Fruit fly (Drosophila melanogaster) whole organism, adult: ENCODE results near the gene Polr2F.

ENCODE experiments used
- CG11617 ChIP-seq: fragments of 200-800 bp; sonication (Bioruptor generic); optimal IDR thresholded peaks from 2 replicates; lab custom pipeline; 2017; ENCODE audit warnings: mild to moderate bottlenecking, missing biosample characterization, missing genetic modification reagents, missing genetic modification characterization
- CG12768 ChIP-seq: fragments of 200-800 bp; sonication (Bioruptor generic); optimal IDR thresholded peaks from 2 replicates; lab custom pipeline; 2017; ENCODE audit warnings: missing biosample characterization, missing genetic modification characterization, mild to moderate bottlenecking, moderate library complexity, missing genetic modification reagents
- CG14711 ChIP-seq: fragments of 200-800 bp; sonication (Bioruptor generic); optimal IDR thresholded peaks from 2 replicates; lab custom pipeline; 2018; ENCODE audit warnings: missing biosample characterization, mild to moderate bottlenecking, missing genetic modification characterization, moderate library complexity
- CG1620 ChIP-seq: fragments of 200-800 bp; sonication (Bioruptor generic); optimal IDR thresholded peaks from 2 replicates; lab custom pipeline; 2016; ENCODE audit warnings: missing biosample characterization, missing genetic modification characterization
- CG33017 ChIP-seq: fragments of 200-800 bp; sonication (Bioruptor generic); optimal IDR thresholded peaks from 2 replicates; lab custom pipeline; 2018; ENCODE audit warnings: missing biosample characterization, mild to moderate bottlenecking, missing genetic modification characterization, moderate library complexity
- CG5204 ChIP-seq: fragments of 200-800 bp; sonication (Bioruptor generic); optimal IDR thresholded peaks from 2 replicates; lab custom pipeline; 2016; ENCODE audit warnings: missing biosample characterization, missing genetic modification characterization
- CG7045 ChIP-seq: fragments of 200-800 bp; sonication (Bioruptor generic); optimal IDR thresholded peaks from 2 replicates; lab custom pipeline; 2017; ENCODE audit warnings: missing biosample characterization, mild to moderate bottlenecking, missing genetic modification characterization
- CG7101 ChIP-seq: fragments of 200-800 bp; sonication (Bioruptor generic); optimal IDR thresholded peaks from 2 replicates; lab custom pipeline; 2018; ENCODE audit warnings: missing biosample characterization, mild to moderate bottlenecking, missing genetic modification characterization, moderate library complexity
- Clk ChIP-seq: fragments of 200-800 bp; sonication (Bioruptor generic); optimal IDR thresholded peaks from 2 replicates; lab custom pipeline; 2017; ENCODE audit warnings: missing biosample characterization, missing genetic modification characterization
- Crg-1 ChIP-seq: fragments of 200-800 bp; sonication (Bioruptor generic); optimal IDR thresholded peaks from 2 replicates; lab custom pipeline; 2016; ENCODE audit warnings: missing biosample characterization, missing genetic modification characterization
- Hr96 ChIP-seq: fragments of 200-800 bp; sonication (Bioruptor generic); optimal IDR thresholded peaks from 2 replicates; lab custom pipeline; 2016; ENCODE audit warnings: missing biosample characterization, missing genetic modification characterization
- Mnt ChIP-seq: fragments of 200-800 bp; sonication (Bioruptor generic); optimal IDR thresholded peaks from 2 replicates; lab custom pipeline; 2016; ENCODE audit warnings: missing biosample characterization, mild to moderate bottlenecking, missing genetic modification characterization
- bab1 ChIP-seq: fragments of 200-800 bp; sonication (Bioruptor generic); optimal IDR thresholded peaks from 3 replicates; lab custom pipeline; 2019; ENCODE audit warnings: missing biosample characterization, mild to moderate bottlenecking, missing genetic modification characterization, moderate library complexity
- cic ChIP-seq: fragments of 200-800 bp; sonication (Bioruptor generic); optimal IDR thresholded peaks from 2 replicates; lab custom pipeline; 2017; ENCODE audit warnings: missing biosample characterization, mild to moderate bottlenecking, missing genetic modification characterization, moderate library complexity
- cnc ChIP-seq, 2 experiments: fragments of >200 bp; optimal IDR thresholded peaks; 2 replicates each; lab custom pipeline; 2017
- kay ChIP-seq: fragments of 200-800 bp; sonication (Bioruptor generic); peaks from one replicate; lab custom pipeline; 2016; ENCODE audit warnings: missing biosample characterization, missing genetic modification characterization, borderline replicate concordance
- ovo ChIP-seq: fragments of 200-800 bp; sonication (Bioruptor generic); optimal IDR thresholded peaks from 2 replicates; lab custom pipeline; 2016; ENCODE audit warnings: missing biosample characterization, missing genetic modification characterization
- pad ChIP-seq: fragments of 200-800 bp; sonication (Bioruptor generic); optimal IDR thresholded peaks from 3 replicates; lab custom pipeline; 2017; ENCODE audit warnings: missing biosample characterization, missing genetic modification characterization, mild to moderate bottlenecking, moderate library complexity, missing genetic modification reagents
- tj ChIP-seq: fragments of 200-800 bp; sonication (Bioruptor generic); optimal IDR thresholded peaks from 3 replicates; lab custom pipeline; 2017; ENCODE audit warnings: missing biosample characterization, mild to moderate bottlenecking, missing genetic modification characterization, moderate library complexity
- toe ChIP-seq: fragments of 200-800 bp; sonication (Bioruptor generic); optimal IDR thresholded peaks from 2 replicates; lab custom pipeline; 2016; ENCODE audit warnings: missing biosample characterization, missing genetic modification characterization

Gene Polr2F

DNA sequence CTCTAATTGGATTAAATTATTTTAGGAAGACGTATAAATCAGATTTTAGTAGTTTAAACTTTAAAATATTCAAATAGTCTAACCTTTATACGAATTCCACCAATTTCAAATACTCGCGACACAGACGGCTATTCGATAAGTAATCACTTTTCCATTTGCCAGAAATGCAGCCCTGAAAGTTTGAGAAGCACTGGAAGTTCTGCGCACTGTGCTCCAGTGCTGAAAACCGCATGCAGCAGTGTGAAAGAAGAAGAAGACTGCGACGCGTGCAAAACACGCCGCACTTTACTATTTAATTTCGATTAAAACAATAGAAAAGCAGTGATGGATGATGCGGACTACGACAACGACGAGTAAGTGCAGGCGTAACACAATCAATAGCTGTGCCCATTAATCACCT is at the start of gene Polr2F:
Gene Polr2F, plus strand, starts transcription at position 233 of the 400 bp plus-strand sequence.
- TF ChIP-seq CG14711 (tag; lab: Kevin White, UChicago) (peak; percentile 68), ovo (GFP tag; lab: Kevin White, UChicago) (peak; percentile 85), cic (GFP tag; lab: Kevin White, UChicago) (peak; percentile 67), pad (GFP tag; lab: Kevin White, UChicago) (peak; percentile 80), Clk (GFP tag; lab: Kevin White, UChicago) (peak; percentile 76), Crg-1 (peak; percentile 91), Hr96 (peak; percentile 81), CG7045 (GFP tag; lab: Kevin White, UChicago) (peak; percentile 69), CG33017 (tag; lab: Kevin White, UChicago) (peak; percentile 57), CG11617 (GFP tag; lab: Kevin White, UChicago) (peak; percentile 66), CG7101 (tag; lab: Kevin White, UChicago) (peak; percentile 87), kay (no peak), CG12768 (GFP tag; lab: Kevin White, UChicago) (peak; percentile 81), cnc (optimal IDR thresholded peaks at IDR 0.05; lab: Kevin White, UChicago) (no peak), CG5204 (peak; percentile 83), CG1620 (GFP tag; lab: Kevin White, UChicago) (peak; percentile 93), Mnt (peak; percentile 97), toe (GFP tag; lab: Kevin White, UChicago) (peak; percentile 85), bab1 (GFP tag; lab: Kevin White, UChicago) (peak; percentile 72), tj (GFP tag; lab: Kevin White, UChicago) (peak; percentile 50)

DNA sequence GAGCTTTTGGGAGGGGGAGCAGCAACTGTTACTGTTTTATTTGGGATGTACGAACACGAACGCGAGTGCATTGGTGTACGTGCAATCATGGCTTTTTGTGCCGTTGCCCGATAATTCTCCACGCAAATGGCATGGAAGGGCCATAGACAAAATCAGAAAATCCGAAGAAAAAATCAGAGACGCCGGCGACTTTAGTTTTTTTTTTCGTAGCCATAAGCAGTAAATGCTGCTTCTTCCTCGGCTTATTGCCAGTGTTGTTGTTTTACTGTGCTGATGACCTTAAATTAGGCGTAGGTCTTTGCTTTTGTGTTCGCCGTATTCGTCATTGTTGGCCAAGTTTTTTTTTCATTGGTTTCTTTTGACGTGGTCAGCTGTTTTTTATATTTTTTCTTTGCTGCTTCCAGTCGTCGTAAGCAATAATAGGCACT is 49.4 kb upstream of the Polr2F start:
- TF ChIP-seq kay, result no peak
- peak; percentile 90 for TF ChIP-seq tj (GFP tag; lab: Kevin White, UChicago)
- no peak for TF ChIP-seq CG12768 (GFP tag; lab: Kevin White, UChicago)
- no peak for TF ChIP-seq cic (GFP tag; lab: Kevin White, UChicago)
- TF ChIP-seq CG14711 (tag; lab: Kevin White, UChicago), result no peak
- no peak for TF ChIP-seq CG7045 (GFP tag; lab: Kevin White, UChicago)
- no peak for TF ChIP-seq Mnt
- no peak for TF ChIP-seq CG7101 (tag; lab: Kevin White, UChicago)
- TF ChIP-seq cnc (optimal IDR thresholded peaks at IDR 0.05; lab: Kevin White, UChicago), result no peak
- TF ChIP-seq Clk (GFP tag; lab: Kevin White, UChicago), result no peak
- no peak for TF ChIP-seq toe (GFP tag; lab: Kevin White, UChicago)
- TF ChIP-seq Hr96, result no peak
- no peak for TF ChIP-seq ovo (GFP tag; lab: Kevin White, UChicago)
- TF ChIP-seq CG5204, result no peak
- no peak for TF ChIP-seq CG11617 (GFP tag; lab: Kevin White, UChicago)
- peak; percentile 98 for TF ChIP-seq pad (GFP tag; lab: Kevin White, UChicago)
- no peak for TF ChIP-seq CG33017 (tag; lab: Kevin White, UChicago)
- peak; percentile 5 for TF ChIP-seq bab1 (GFP tag; lab: Kevin White, UChicago)
- no peak for TF ChIP-seq Crg-1

DNA sequence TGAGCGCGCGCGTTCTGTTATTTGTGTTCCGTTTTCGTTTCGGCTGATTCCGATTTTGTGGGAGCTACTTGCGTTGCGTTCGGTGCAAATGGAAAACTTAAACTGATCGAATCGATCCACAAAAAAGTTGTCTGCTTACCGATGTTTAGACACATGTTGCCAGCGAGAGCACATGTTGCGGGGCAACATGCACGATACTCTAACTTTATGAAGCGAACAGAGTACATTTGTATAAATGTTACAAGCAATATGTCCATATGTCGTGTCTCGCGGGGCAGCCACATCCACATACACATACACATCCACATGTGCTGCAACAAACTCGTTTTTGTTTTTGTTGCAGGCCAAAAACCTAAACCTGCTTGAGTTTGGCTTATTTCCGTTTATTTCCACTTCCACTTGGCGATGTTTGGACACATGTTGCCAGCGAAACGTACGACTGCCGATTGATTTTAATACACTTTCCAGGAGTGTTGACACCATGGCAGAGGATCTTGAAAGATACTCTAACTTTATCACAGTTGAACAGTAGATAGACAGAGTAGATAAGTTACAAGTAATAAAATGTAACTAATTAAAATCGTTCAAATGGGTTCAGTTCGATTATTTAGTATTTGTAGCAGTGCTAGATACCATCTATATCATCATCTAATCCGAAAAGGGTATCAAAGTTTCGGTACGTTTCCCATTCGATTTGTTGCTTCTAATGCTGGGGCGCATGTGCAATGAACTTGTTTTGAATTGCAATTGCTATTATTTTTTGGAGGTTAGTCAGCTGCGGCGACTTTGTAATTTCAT is 47.7 kb upstream of the Polr2F start:
- TF ChIP-seq tj (GFP tag; lab: Kevin White, UChicago) (peak; percentile 15), bab1 (GFP tag; lab: Kevin White, UChicago) (peak; percentile 21), Mnt (peak; percentile 15), cic (GFP tag; lab: Kevin White, UChicago) (no peak)

DNA sequence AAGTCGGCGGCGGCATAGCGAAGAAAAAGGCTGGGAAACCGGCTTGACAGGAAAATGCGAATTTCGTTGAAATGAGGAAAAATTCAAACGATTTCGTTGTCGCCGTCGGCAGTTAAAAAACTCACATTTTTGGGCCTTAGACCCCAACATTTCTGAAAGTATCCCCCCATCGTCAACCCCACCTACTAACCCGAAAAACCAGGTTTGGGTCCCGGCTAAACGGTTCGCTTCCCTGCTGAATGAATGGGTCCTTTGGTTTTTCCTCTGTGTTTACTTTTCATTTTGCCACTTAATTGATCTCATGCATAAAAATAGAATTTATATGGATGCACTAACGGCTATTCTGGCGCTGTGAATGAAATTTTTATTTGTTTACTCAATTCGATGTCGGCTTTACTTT is 45.4 kb upstream of the Polr2F start:
- no peak for TF ChIP-seq CG7045 (GFP tag; lab: Kevin White, UChicago)

DNA sequence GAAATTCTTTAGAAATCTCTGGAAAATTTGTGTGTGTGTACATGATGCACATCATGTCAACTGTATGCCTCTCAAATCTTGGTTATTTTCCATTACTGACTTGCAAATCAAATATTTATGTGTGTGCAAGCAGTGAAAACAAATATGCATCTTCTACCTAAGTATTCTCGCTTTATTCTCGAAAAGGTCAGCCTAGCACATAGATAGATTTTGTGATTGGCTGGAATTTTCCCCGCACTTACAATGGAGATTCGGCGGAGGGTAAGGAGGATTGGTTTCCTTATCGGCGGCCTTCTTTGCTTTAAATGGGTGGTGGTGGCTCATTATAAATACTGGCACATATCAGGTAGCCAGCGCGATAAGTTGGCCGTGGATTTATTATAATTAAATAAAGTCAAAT is 43.7 kb upstream of the Polr2F start:
- TF ChIP-seq Crg-1 (no peak), tj (GFP tag; lab: Kevin White, UChicago) (no peak), cnc (optimal IDR thresholded peaks at IDR 0.05; lab: Kevin White, UChicago) (no peak), CG12768 (GFP tag; lab: Kevin White, UChicago) (no peak), pad (GFP tag; lab: Kevin White, UChicago) (no peak), CG5204 (no peak)

DNA sequence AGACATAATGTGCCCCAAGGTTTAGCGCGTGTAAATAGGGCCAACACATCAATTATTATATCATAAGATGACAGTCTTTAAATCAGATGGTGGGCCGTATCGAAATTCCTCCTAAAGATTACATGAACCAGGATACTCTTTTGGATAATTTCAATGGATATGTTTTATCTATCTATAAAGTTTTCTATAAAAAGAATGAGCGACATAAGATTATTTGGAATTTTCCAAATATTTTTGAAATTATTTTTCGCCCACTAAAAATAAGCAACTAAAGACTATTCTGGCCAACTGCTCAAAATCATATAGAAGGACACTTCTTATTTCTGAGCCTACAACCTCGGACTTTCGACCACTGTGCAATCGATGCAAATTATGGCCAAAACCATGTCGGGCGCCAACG is 41.3 kb upstream of the Polr2F start:
- no peak for TF ChIP-seq toe (GFP tag; lab: Kevin White, UChicago)
- no peak for TF ChIP-seq Clk (GFP tag; lab: Kevin White, UChicago)
- TF ChIP-seq CG5204, result no peak
- TF ChIP-seq kay, result no peak
- TF ChIP-seq CG7045 (GFP tag; lab: Kevin White, UChicago), result no peak
- TF ChIP-seq Hr96, result no peak
- TF ChIP-seq CG1620 (GFP tag; lab: Kevin White, UChicago), result no peak
- no peak for TF ChIP-seq Crg-1
- TF ChIP-seq CG11617 (GFP tag; lab: Kevin White, UChicago), result no peak
- no peak for TF ChIP-seq CG7101 (tag; lab: Kevin White, UChicago)
- no peak for TF ChIP-seq CG14711 (tag; lab: Kevin White, UChicago)
- no peak for TF ChIP-seq Mnt
- no peak for TF ChIP-seq pad (GFP tag; lab: Kevin White, UChicago)
- TF ChIP-seq CG33017 (tag; lab: Kevin White, UChicago), result no peak
- no peak for TF ChIP-seq bab1 (GFP tag; lab: Kevin White, UChicago)
- no peak for TF ChIP-seq CG12768 (GFP tag; lab: Kevin White, UChicago)
- no peak for TF ChIP-seq tj (GFP tag; lab: Kevin White, UChicago)
